Fruit fly (Drosophila melanogaster) whole organism, prepupa: ENCODE measurements around the gene Pdp1.

ENCODE experiments used
- CG10631 ChIP-seq: fragments of 200-800 bp; sonication (Bioruptor generic); optimal IDR thresholded peaks from 2 replicates; lab custom pipeline; 2016; ENCODE audit warnings: missing biosample characterization, missing genetic modification characterization
- CG11294 ChIP-seq: fragments of 200-800 bp; sonication (Bioruptor generic); IDR thresholded peaks from 2 replicates; pipeline ENCODE4 v1.3.6; 2022; ENCODE audit warnings: missing biosample characterization, missing genetic modification characterization
- CG11762 ChIP-seq: fragments of 200-800 bp; sonication (Bioruptor generic); optimal IDR thresholded peaks from 3 replicates; lab custom pipeline; 2016; ENCODE audit warnings: missing biosample characterization, missing genetic modification characterization; ENCODE audit not compliant: insufficient read depth
- CG11902 ChIP-seq: fragments of 200-800 bp; sonication (Bioruptor generic); optimal IDR thresholded peaks from 3 replicates; lab custom pipeline; 2016; ENCODE audit warnings: missing biosample characterization, missing genetic modification characterization
- CG1621 ChIP-seq: fragments of 200-800 bp; sonication (Bioruptor generic); optimal IDR thresholded peaks from 3 replicates; lab custom pipeline; 2018; ENCODE audit warnings: missing biosample characterization, mild to moderate bottlenecking, missing genetic modification characterization
- CG16779 ChIP-seq: fragments of 200-800 bp; sonication (Bioruptor generic); optimal IDR thresholded peaks from 3 replicates; lab custom pipeline; 2017; ENCODE audit warnings: missing biosample characterization, mild to moderate bottlenecking, missing genetic modification characterization
- CG31627 ChIP-seq: fragments of 200-800 bp; sonication (Bioruptor generic); optimal IDR thresholded peaks from 3 replicates; lab custom pipeline; 2016; ENCODE audit warnings: missing biosample characterization, missing genetic modification characterization
- CG32006 ChIP-seq: fragments of 200-800 bp; sonication (Bioruptor generic); optimal IDR thresholded peaks from 3 replicates; lab custom pipeline; 2017; ENCODE audit warnings: missing biosample characterization, mild to moderate bottlenecking, missing genetic modification characterization
- CG34406 ChIP-seq: fragments of 200-800 bp; sonication (Bioruptor generic); optimal IDR thresholded peaks from 3 replicates; lab custom pipeline; 2016; ENCODE audit warnings: missing biosample characterization, missing genetic modification characterization
- CG3919 ChIP-seq: fragments of 200-800 bp; sonication (Bioruptor generic); optimal IDR thresholded peaks from 3 replicates; lab custom pipeline; 2016; ENCODE audit warnings: missing biosample characterization, missing genetic modification characterization
- CG4318 ChIP-seq: fragments of 200-800 bp; sonication (Bioruptor generic); optimal IDR thresholded peaks from 3 replicates; lab custom pipeline; 2017; ENCODE audit warnings: missing biosample characterization, mild to moderate bottlenecking, missing genetic modification characterization
- CG6163 ChIP-seq: fragments of 200-800 bp; sonication (Bioruptor generic); IDR thresholded peaks from 3 replicates; pipeline ENCODE4 v1.3.6; 2022; ENCODE audit warnings: missing biosample characterization, missing genetic modification characterization
- CG6276 ChIP-seq: fragments of 200-800 bp; sonication (Bioruptor generic); optimal IDR thresholded peaks from 2 replicates; lab custom pipeline; 2017; ENCODE audit warnings: missing biosample characterization, mild to moderate bottlenecking, missing genetic modification characterization
- CG6808 ChIP-seq: fragments of 200-800 bp; sonication (Bioruptor generic); optimal IDR thresholded peaks from 3 replicates; lab custom pipeline; 2017; ENCODE audit warnings: missing biosample characterization, missing genetic modification characterization, mild to moderate bottlenecking, moderate library complexity, missing genetic modification reagents
- CG6854 ChIP-seq: fragments of 200-800 bp; sonication (Bioruptor generic); optimal IDR thresholded peaks from 2 replicates; lab custom pipeline; 2017; ENCODE audit warnings: missing biosample characterization, mild to moderate bottlenecking, missing genetic modification characterization
- CG8119 ChIP-seq: fragments of 200-800 bp; sonication (Bioruptor generic); IDR thresholded peaks from 3 replicates; pipeline ENCODE4 v1.3.6; 2022; ENCODE audit warnings: missing biosample characterization, missing genetic modification characterization
- CG9139 ChIP-seq: fragments of 200-800 bp; sonication (Bioruptor generic); optimal IDR thresholded peaks from 3 replicates; lab custom pipeline; 2017; ENCODE audit warnings: missing biosample characterization, mild to moderate bottlenecking, missing genetic modification characterization
- Eip75B ChIP-seq: fragments of 200-800 bp; sonication (Bioruptor generic); optimal IDR thresholded peaks from 3 replicates; lab custom pipeline; 2016; ENCODE audit warnings: missing biosample characterization, missing genetic modification characterization
- Eip78C ChIP-seq: fragments of 200-800 bp; sonication (Bioruptor generic); peaks from one replicate; lab custom pipeline; 2016; ENCODE audit warnings: missing biosample characterization, missing genetic modification characterization
- Ets21C ChIP-seq: fragments of 200-800 bp; sonication (Bioruptor generic); optimal IDR thresholded peaks from 3 replicates; lab custom pipeline; 2016; ENCODE audit warnings: missing biosample characterization, missing genetic modification characterization
- Ets96B ChIP-seq: fragments of 200-800 bp; optimal IDR thresholded peaks from 2 replicates; lab custom pipeline; 2019; ENCODE audit warnings: missing biosample characterization, mild to moderate bottlenecking, missing genetic modification characterization, moderate library complexity
- Hr38 ChIP-seq: sonication (Bioruptor generic); optimal IDR thresholded peaks from 2 replicates; lab custom pipeline; 2016; ENCODE audit warnings: missing biosample characterization, missing genetic modification characterization
- Hr4 ChIP-seq: fragments of 200-800 bp; sonication (Bioruptor generic); optimal IDR thresholded peaks from 3 replicates; lab custom pipeline; 2016; ENCODE audit warnings: missing biosample characterization, missing genetic modification characterization
- Lpt ChIP-seq: fragments of 200-800 bp; sonication (Bioruptor generic); optimal IDR thresholded peaks from 3 replicates; lab custom pipeline; 2016; ENCODE audit warnings: missing biosample characterization, missing genetic modification characterization
- OdsH ChIP-seq: fragments of 200-800 bp; sonication (Bioruptor generic); optimal IDR thresholded peaks from 3 replicates; lab custom pipeline; 2016; ENCODE audit warnings: missing biosample characterization, missing genetic modification characterization
- Smox ChIP-seq: fragments of 200-800 bp; sonication (Bioruptor generic); optimal IDR thresholded peaks from 3 replicates; lab custom pipeline; 2016; ENCODE audit warnings: missing biosample characterization, missing genetic modification characterization
- Sox102F ChIP-seq: fragments of 200-800 bp; sonication (Bioruptor generic); optimal IDR thresholded peaks from 2 replicates; lab custom pipeline; 2016; ENCODE audit warnings: missing biosample characterization, mild to moderate bottlenecking, missing genetic modification characterization
- Sox15 ChIP-seq: fragments of 200-800 bp; sonication (Bioruptor generic); optimal IDR thresholded peaks from 3 replicates; lab custom pipeline; 2016; ENCODE audit warnings: missing biosample characterization, missing genetic modification characterization
- achi ChIP-seq: fragments of 200-800 bp; sonication (Bioruptor generic); optimal IDR thresholded peaks from 3 replicates; lab custom pipeline; 2016; ENCODE audit warnings: missing biosample characterization, missing genetic modification characterization
- dac ChIP-seq: fragments of 200-800 bp; sonication (Bioruptor generic); optimal IDR thresholded peaks from 2 replicates; lab custom pipeline; 2017; ENCODE audit warnings: missing biosample characterization, mild to moderate bottlenecking, missing genetic modification characterization
- dsx ChIP-seq: fragments of 200-800 bp; optimal IDR thresholded peaks from 3 replicates; lab custom pipeline; 2019; ENCODE audit warnings: missing biosample characterization, mild to moderate bottlenecking, missing genetic modification characterization, moderate library complexity; ENCODE audit not compliant: poor library complexity, severe bottlenecking
- eg ChIP-seq: fragments of 200-800 bp; sonication (Bioruptor generic); IDR thresholded peaks from 3 replicates; pipeline ENCODE4 v1.3.6; 2022; ENCODE audit warnings: missing biosample characterization, missing genetic modification characterization
- esn ChIP-seq: fragments of 200-800 bp; sonication (Bioruptor generic); optimal IDR thresholded peaks from 2 replicates; lab custom pipeline; 2016; ENCODE audit warnings: missing biosample characterization, mild to moderate bottlenecking, missing genetic modification characterization, moderate library complexity
- fd59A ChIP-seq: fragments of 200-800 bp; sonication (Bioruptor generic); optimal IDR thresholded peaks from 2 replicates; lab custom pipeline; 2017; ENCODE audit warnings: missing biosample characterization, mild to moderate bottlenecking, missing genetic modification characterization, missing genetic modification reagents
- fd85E ChIP-seq: fragments of 200-800 bp; sonication (Bioruptor generic); optimal IDR thresholded peaks from 3 replicates; lab custom pipeline; 2016; ENCODE audit warnings: missing biosample characterization, missing genetic modification characterization
- lz ChIP-seq: fragments of 200-800 bp; sonication (Bioruptor generic); optimal IDR thresholded peaks from 3 replicates; lab custom pipeline; 2016; ENCODE audit warnings: missing biosample characterization, missing genetic modification characterization
- salr ChIP-seq, 2 experiments: fragments of 200-800 bp; sonication (Bioruptor generic); optimal IDR thresholded peaks; 3 replicates each; lab custom pipeline; 2016 to 2018; ENCODE audit warnings: missing biosample characterization in 2 of 2, missing genetic modification characterization in 2 of 2, mild to moderate bottlenecking in 1 of 2
- spab ChIP-seq: fragments of 200-800 bp; sonication (Bioruptor generic); optimal IDR thresholded peaks from 2 replicates; lab custom pipeline; 2017; ENCODE audit warnings: missing biosample characterization, mild to moderate bottlenecking, missing genetic modification characterization, missing genetic modification reagents
- ss ChIP-seq, 2 experiments: fragments of 200-800 bp; sonication (Bioruptor generic); optimal IDR thresholded peaks; 2 replicates in 1 of 2; 3 replicates in 1 of 2; lab custom pipeline; 2017 to 2018; ENCODE audit warnings: mild to moderate bottlenecking in 2 of 2, missing biosample characterization in 2 of 2, missing genetic modification characterization in 2 of 2, moderate library complexity in 1 of 2
- vri ChIP-seq: fragments of 200-800 bp; sonication (Bioruptor generic); optimal IDR thresholded peaks from 3 replicates; lab custom pipeline; 2016; ENCODE audit warnings: missing biosample characterization, mild to moderate bottlenecking, missing genetic modification characterization

Gene Pdp1

dm6 chr3L:7875606-7876366, 8.6 kb upstream of the Pdp1 start (continued):
- TF ChIP-seq spab (GFP tag; lab: Kevin White, UChicago), result peak; percentile 59
- peak; percentile 48 for TF ChIP-seq dsx (GFP tag; lab: Kevin White, UChicago)
- TF ChIP-seq Eip78C (GFP tag; lab: Kevin White, UChicago), result peak; percentile 87
- TF ChIP-seq CG8119 (GFP tag; lab: Robert Waterston, UW), result peak; percentile 59; the same call in 2 of the 3 replicates
- peak; percentile 50 for TF ChIP-seq CG11762
- peak; percentile 23 for TF ChIP-seq CG6276
- TF ChIP-seq Sox102F, result peak; percentile 59
- peak; percentile 62 for TF ChIP-seq Hr4 (GFP tag; lab: Kevin White, UChicago)
- TF ChIP-seq CG11294 (GFP tag; lab: Robert Waterston, UW), result no peak
- peak; percentile 24 for TF ChIP-seq CG4318 (GFP tag; lab: Kevin White, UChicago)
- peak; percentile 27 for TF ChIP-seq vri
- peak; percentile 60 for TF ChIP-seq Sox15 (GFP tag; lab: Kevin White, UChicago)
- TF ChIP-seq CG11902 (GFP tag; lab: Kevin White, UChicago), result peak; percentile 62
- TF ChIP-seq salr (GFP tag; optimal IDR thresholded peaks at IDR 0.05; lab: Kevin White, UChicago), result peak in 1 of 2 experiments; percentile 43

- TF ChIP-seq CG9139 (GFP tag; lab: Kevin White, UChicago) (no peak), CG1621 (tag; lab: Kevin White, UChicago) (no peak), CG34406 (no peak), fd59A (no peak), esn (no peak), Eip78C (GFP tag; lab: Kevin White, UChicago) (no peak), eg (GFP tag; lab: Robert Waterston, UW) (no peak), CG8119 (GFP tag; lab: Robert Waterston, UW) (no peak), dac (no peak), spab (GFP tag; lab: Kevin White, UChicago) (no peak), CG16779 (tag; lab: Kevin White, UChicago) (no peak), achi (GFP tag; lab: Kevin White, UChicago) (no peak), Ets21C (GFP tag; lab: Kevin White, UChicago) (no peak), Hr38 (no peak), CG6854 (GFP tag; lab: Kevin White, UChicago) (no peak)
These were observed 7.3 kb upstream of the Pdp1 start for dm6 chr3L:7874507-7874906.

- TF ChIP-seq CG6163 (GFP tag; lab: Robert Waterston, UW) (no peak), salr (GFP tag; optimal IDR thresholded peaks at IDR 0.05; lab: Kevin White, UChicago) (no peak), OdsH (GFP tag; lab: Kevin White, UChicago) (no peak), CG10631 (GFP tag; lab: Kevin White, UChicago) (no peak), dsx (GFP tag; lab: Kevin White, UChicago) (no peak), lz (no peak), spab (GFP tag; lab: Kevin White, UChicago) (no peak), Eip75B (GFP tag; lab: Kevin White, UChicago) (no peak), dac (no peak), CG6854 (GFP tag; lab: Kevin White, UChicago) (no peak), CG6276 (no peak), Sox102F (no peak), CG31627 (GFP tag; lab: Kevin White, UChicago) (no peak), CG6808 (GFP tag; lab: Kevin White, UChicago) (no peak), Hr4 (GFP tag; lab: Kevin White, UChicago) (no peak)
These were observed 3.2 kb upstream of the Pdp1 start for dm6 chr3L:7870388-7870740.

dm6 chr3L:7869715-7870387, 2.7 kb upstream of the Pdp1 start:
- peak; percentile 83 for TF ChIP-seq Hr4 (GFP tag; lab: Kevin White, UChicago)
- peak; percentile 66 for TF ChIP-seq dsx (GFP tag; lab: Kevin White, UChicago)
- peak; percentile 68 to 86 for TF ChIP-seq ss (GFP tag; optimal IDR thresholded peaks at IDR 0.05; lab: Kevin White, UChicago)
- TF ChIP-seq CG16779 (tag; lab: Kevin White, UChicago), result peak; percentile 62
- TF ChIP-seq Lpt (GFP tag; lab: Kevin White, UChicago), result peak; percentile 44
- peak; percentile 44 for TF ChIP-seq Sox15 (GFP tag; lab: Kevin White, UChicago)
- TF ChIP-seq CG32006, result peak; percentile 94
- TF ChIP-seq eg (GFP tag; lab: Robert Waterston, UW), result peak; percentile 59; the same call in 2 of the 3 replicates
- peak; percentile 59 for TF ChIP-seq Eip75B (GFP tag; lab: Kevin White, UChicago)
- TF ChIP-seq Eip78C (GFP tag; lab: Kevin White, UChicago), result peak; percentile 96
- TF ChIP-seq CG11762, result peak; percentile 69
- peak; percentile 86 for TF ChIP-seq achi (GFP tag; lab: Kevin White, UChicago)
- peak; percentile 81 for TF ChIP-seq Ets96B
- TF ChIP-seq CG34406, result peak; percentile 74
- TF ChIP-seq CG9139 (GFP tag; lab: Kevin White, UChicago), result peak; percentile 62
- TF ChIP-seq Smox (GFP tag; lab: Kevin White, UChicago), result peak; percentile 61
- peak; percentile 82 for TF ChIP-seq CG3919
- TF ChIP-seq fd85E (GFP tag; lab: Kevin White, UChicago), result peak; percentile 28
- TF ChIP-seq CG6854 (GFP tag; lab: Kevin White, UChicago), result peak; percentile 54
- TF ChIP-seq esn, result peak; percentile 76
- TF ChIP-seq CG31627 (GFP tag; lab: Kevin White, UChicago), result peak; percentile 33
